Fruit fly (Drosophila melanogaster): ENCODE results near the gene Marf.

DNA sequence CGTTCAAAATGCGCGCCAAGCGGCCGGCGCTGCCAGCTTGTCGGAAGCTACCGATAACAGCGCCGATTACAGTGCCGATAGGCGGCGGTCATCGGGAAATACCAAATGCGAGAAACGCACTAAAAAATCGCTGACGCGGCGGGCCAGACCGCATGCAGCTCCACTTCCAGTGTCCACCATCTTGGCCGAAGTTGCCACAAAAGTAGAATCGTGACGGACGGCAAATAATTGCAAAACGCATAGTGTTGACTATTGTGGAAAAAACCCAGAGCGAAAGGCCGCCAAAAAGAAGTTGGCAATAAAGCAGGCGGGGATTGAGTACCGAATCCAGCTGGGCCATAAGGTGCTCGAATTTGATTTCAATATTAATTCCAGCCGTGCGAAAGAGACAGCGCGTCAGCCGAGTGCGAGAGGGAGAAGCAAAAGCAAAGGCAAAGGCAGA lies 18.8 kb upstream of the Marf start, which contains the start of gene CG3847:
- TF ChIP-seq lola (GFP tag; optimal IDR thresholded peaks at IDR 0.05) (peak in 1 of 3 experiments; percentile 3), CG7271 (tag; optimal IDR thresholded peaks at IDR 0.05) (peak; percentile 55), NfI (GFP tag; optimal IDR thresholded peaks at IDR 0.05) (peak; percentile 53), az2 (GFP tag; optimal IDR thresholded peaks at IDR 0.05) (no peak), bab2 (GFP tag; optimal IDR thresholded peaks at IDR 0.05) (no peak), CG17359 (tag; optimal IDR thresholded peaks at IDR 0.05) (peak; percentile 17), sc (optimal IDR thresholded peaks at IDR 0.05) (no peak), sc (GFP tag; optimal IDR thresholded peaks at IDR 0.05) (no peak), CG3847 (GFP tag; IDR thresholded peaks at IDR 0.05) (peak; percentile 99), CG31365 (tag; optimal IDR thresholded peaks at IDR 0.05) (no peak), CG31388 (GFP tag; optimal IDR thresholded peaks at IDR 0.05) (no peak), eve (GFP tag; optimal IDR thresholded peaks at IDR 0.05) (no peak)

Data from whole organism, embryonic.